Fruit fly (Drosophila melanogaster) whole organism, wandering third instar larva: Measurements from ENCODE around the gene CG16953.

Experiments used
- CG9705 ChIP-seq: fragments of 200-800 bp; sonication (Bioruptor generic); optimal IDR thresholded peaks from 2 replicates; lab custom pipeline; 2018; ENCODE audit warnings: missing biosample characterization, mild to moderate bottlenecking, missing genetic modification characterization
- Myc ChIP-seq: fragments of >200 bp; optimal IDR thresholded peaks from 2 replicates; lab custom pipeline; 2017
- N ChIP-seq: fragments of >200 bp; optimal IDR thresholded peaks from 2 replicates; lab custom pipeline; 2018; ENCODE audit warnings: missing biosample characterization, missing external identifiers, missing genetic modification characterization
- Rel ChIP-seq, 2 experiments: fragments of 200-800 bp; sonication (Bioruptor generic) in 1 of 2; optimal IDR thresholded peaks; 2 replicates in 1 of 2; 3 replicates in 1 of 2; lab custom pipeline; 2016 to 2019; ENCODE audit warnings: mild to moderate bottlenecking in 2 of 2, missing biosample characterization in 2 of 2, missing genetic modification characterization in 2 of 2, moderate library complexity in 1 of 2
- Vsx2 ChIP-seq: fragments of 200-300, 225-300 bp; sonication (Bioruptor generic); optimal IDR thresholded peaks from 2 replicates; lab custom pipeline; 2018; ENCODE audit warnings: missing biosample characterization, missing genetic modification characterization; ENCODE audit not compliant: partially characterized antibody
- br ChIP-seq: fragments of 200-800 bp; sonication (Bioruptor generic); optimal IDR thresholded peaks from 2 replicates; lab custom pipeline; 2016; ENCODE audit warnings: missing biosample characterization, missing genetic modification characterization
- dl ChIP-seq, 2 experiments: fragments of 175-275, 200-275 bp in 1 of 2; fragments of 200-275 bp in 1 of 2; sonication (Bioruptor generic); optimal IDR thresholded peaks; lab custom pipeline; 2018; ENCODE audit warnings: mild to moderate bottlenecking in 2 of 2, missing biosample characterization in 2 of 2, missing genetic modification characterization in 2 of 2, moderate library complexity in 2 of 2; ENCODE audit not compliant: partially characterized antibody in 2 of 2, insufficient read depth in 1 of 2
- dsf ChIP-seq: sonication (Bioruptor generic); optimal IDR thresholded peaks from 2 replicates; lab custom pipeline; 2016; ENCODE audit warnings: missing biosample characterization, missing genetic modification characterization, borderline replicate concordance
- fru ChIP-seq: fragments of 200-800 bp; sonication (Bioruptor generic); optimal IDR thresholded peaks from 3 replicates; lab custom pipeline; 2016; ENCODE audit warnings: missing biosample characterization, mild to moderate bottlenecking, missing genetic modification characterization
- h ChIP-seq: fragments of 200-800 bp; sonication (Bioruptor generic); optimal IDR thresholded peaks from 3 replicates; lab custom pipeline; 2016; ENCODE audit warnings: missing biosample characterization, mild to moderate bottlenecking, missing genetic modification characterization
- pan ChIP-seq: fragments of >200 bp; optimal IDR thresholded peaks from 2 replicates; lab custom pipeline; 2017
- rgr ChIP-seq: fragments of 200-800 bp; sonication (Bioruptor generic); optimal IDR thresholded peaks from 3 replicates; lab custom pipeline; 2016; ENCODE audit warnings: missing biosample characterization, mild to moderate bottlenecking, missing genetic modification characterization
- usp ChIP-seq: fragments of >200 bp; optimal IDR thresholded peaks from 2 replicates; lab custom pipeline; 2017; ENCODE audit warnings: missing biosample characterization, missing genetic modification characterization

DNA sequence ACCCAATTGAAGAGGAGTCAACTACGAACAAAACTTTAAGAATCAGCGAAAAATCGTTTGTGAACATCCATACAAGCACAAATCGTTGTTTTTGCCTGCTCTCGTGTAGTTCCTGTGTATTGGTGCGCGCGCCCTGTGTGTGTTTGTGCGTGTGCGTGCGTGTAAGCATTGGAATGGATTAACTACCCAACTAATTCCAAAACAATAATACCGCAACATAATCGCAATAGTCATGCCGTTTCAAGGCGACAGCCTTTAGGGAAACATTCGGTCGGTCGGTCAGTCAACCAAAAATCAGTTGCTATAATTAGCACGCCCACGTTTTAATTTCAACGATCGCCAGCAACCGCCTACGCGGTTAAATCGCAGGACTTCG, 7.8 kb upstream of the CG16953 start:
- no peak for TF ChIP-seq h (GFP tag; lab: Kevin White, UChicago)
- no peak for TF ChIP-seq dsf (GFP tag; lab: Kevin White, UChicago)
- TF ChIP-seq pan (lab: Kevin White, UChicago): no peak
- no peak for TF ChIP-seq Myc
- no peak for TF ChIP-seq usp (GFP tag; lab: Kevin White, UChicago)
- no peak for TF ChIP-seq Vsx2
- TF ChIP-seq dl (GFP tag; optimal IDR thresholded peaks at IDR 0.05; lab: Kevin White, UChicago; ENCODE audit: insufficient read depth in 1 of 2, partially characterized antibody in 2 of 2): no peak
- TF ChIP-seq fru (GFP tag; lab: Kevin White, UChicago): no peak
- no peak for TF ChIP-seq Rel (GFP tag; optimal IDR thresholded peaks at IDR 0.05; lab: Kevin White, UChicago)
- no peak for TF ChIP-seq Rel (tag; optimal IDR thresholded peaks at IDR 0.05; lab: Kevin White, UChicago)
- TF ChIP-seq br: no peak
- no peak for TF ChIP-seq rgr (GFP tag; lab: Kevin White, UChicago)
- no peak for TF ChIP-seq N
- no peak for TF ChIP-seq CG9705 (GFP tag; lab: Kevin White, UChicago)
